Worm (Caenorhabditis elegans): ENCODE results near the gene srt-73.

DNA sequence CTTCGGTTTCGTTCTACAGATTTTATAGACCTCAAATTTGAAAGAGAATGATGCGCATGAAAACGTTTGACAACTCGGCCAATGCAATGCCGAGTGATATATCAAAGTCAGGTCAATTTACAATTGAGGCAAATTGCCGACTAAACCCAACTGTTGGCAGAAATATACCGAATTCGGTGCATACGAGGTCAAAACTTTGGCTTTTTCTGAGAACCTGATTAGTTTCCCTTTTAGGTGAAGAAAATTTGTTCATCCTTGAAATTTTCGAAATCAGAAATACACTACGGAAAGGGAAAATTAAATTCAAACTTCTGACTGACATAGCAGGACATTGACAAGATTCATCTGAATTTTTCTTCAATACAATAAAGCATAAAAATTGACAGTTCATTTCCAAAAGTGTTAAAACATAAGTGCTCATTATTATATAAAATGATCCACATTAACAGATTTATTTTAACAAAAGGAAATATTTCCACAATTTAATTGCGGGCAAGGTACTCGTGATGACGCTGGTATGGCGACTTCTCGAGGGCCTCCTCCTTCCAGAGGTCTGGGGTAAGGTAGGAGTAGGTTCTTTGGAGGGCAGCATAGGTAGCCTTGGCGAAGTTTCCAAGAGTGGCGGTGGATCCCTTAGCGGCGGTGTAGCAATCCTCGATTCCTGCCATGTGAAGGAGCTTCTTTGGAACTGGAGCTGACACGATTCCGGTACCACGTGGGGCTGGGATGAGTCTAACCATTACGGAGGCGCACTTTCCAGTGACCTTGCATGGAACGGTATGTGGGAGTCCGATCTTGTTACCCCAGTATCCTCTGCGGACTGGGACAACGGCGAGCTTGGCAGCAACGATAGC lies 46.1 kb downstream of the srt-73 start:
- no peak for TF ChIP-seq ref-1 (GFP tag; conservative IDR thresholded peaks at IDR 0.05)
- no peak for TF ChIP-seq ztf-23 (GFP tag; IDR thresholded peaks at IDR 0.05)
- no peak for TF ChIP-seq T22C8.4 (GFP tag; IDR thresholded peaks at IDR 0.05)

Measured in whole organism, midembryonic.